Worm (Caenorhabditis elegans) whole organism, late embryonic: Measurements from ENCODE around the gene glb-28.

Source experiments
- C08G9.2 ChIP-seq: sonication (generic microtip); optimal IDR thresholded peaks from 2 replicates; lab custom pipeline; 2016; ENCODE audit warnings: mild to moderate bottlenecking, missing genetic modification characterization, moderate library complexity, missing compliant biosample characterization
- C38D4.7 ChIP-seq: fragments of 200-800 bp; sonication (Bioruptor generic); optimal IDR thresholded peaks from 2 replicates; lab custom pipeline; 2018; ENCODE audit warnings: mild to moderate bottlenecking, missing genetic modification characterization, moderate library complexity, missing compliant biosample characterization
- F13H6.1 ChIP-seq: sonication (generic microtip); optimal IDR thresholded peaks from 2 replicates; lab custom pipeline; 2016; ENCODE audit warnings: missing genetic modification characterization, missing compliant biosample characterization
- K09A11.1 ChIP-seq: sonication (generic microtip); optimal IDR thresholded peaks from 2 replicates; lab custom pipeline; 2017; ENCODE audit warnings: antibody characterized with exemption, mild to moderate bottlenecking, missing genetic modification characterization, missing compliant biosample characterization; ENCODE audit not compliant: insufficient read depth
- T23F11.4 ChIP-seq: fragments of 200-800 bp; sonication (Bioruptor generic); optimal IDR thresholded peaks from 2 replicates; lab custom pipeline; 2018; ENCODE audit warnings: mild to moderate bottlenecking, missing genetic modification characterization, missing compliant biosample characterization
- ama-1 ChIP-seq: fragments of 150-350 bp; optimal IDR thresholded peaks from 2 replicates; lab custom pipeline; 2014
- ceh-14 ChIP-seq: sonication (generic microtip); optimal IDR thresholded peaks from 2 replicates; lab custom pipeline; 2016; ENCODE audit warnings: missing genotype, missing genetic modification characterization, missing compliant biosample characterization
- ceh-18 ChIP-seq: sonication (generic microtip); optimal IDR thresholded peaks from 2 replicates; lab custom pipeline; 2016; ENCODE audit warnings: missing genetic modification characterization, missing compliant biosample characterization
- ceh-2 ChIP-seq: sonication (generic microtip); optimal IDR thresholded peaks from 2 replicates; lab custom pipeline; 2016; ENCODE audit warnings: missing genotype, missing genetic modification characterization, missing compliant biosample characterization
- ceh-22 ChIP-seq: sonication (generic microtip); optimal IDR thresholded peaks from 2 replicates; lab custom pipeline; 2017; ENCODE audit warnings: missing biosample characterization, missing genetic modification characterization
- ceh-24 ChIP-seq: sonication (generic microtip); optimal IDR thresholded peaks from 2 replicates; lab custom pipeline; 2016; ENCODE audit warnings: mild to moderate bottlenecking, missing genetic modification characterization, missing compliant biosample characterization
- ceh-31 ChIP-seq: sonication (generic microtip); optimal IDR thresholded peaks from 2 replicates; lab custom pipeline; 2016; ENCODE audit warnings: missing genetic modification characterization, missing compliant biosample characterization
- ceh-34 ChIP-seq: sonication (generic microtip); optimal IDR thresholded peaks from 2 replicates; lab custom pipeline; 2016; ENCODE audit warnings: mild to moderate bottlenecking, missing genetic modification characterization, missing compliant biosample characterization
- ceh-45 ChIP-seq: fragments of 200-800 bp; sonication (Bioruptor generic); IDR thresholded peaks from 2 replicates; pipeline ENCODE4 v1.3.6; 2022; ENCODE audit warnings: missing genetic modification reagents, missing genetic modification characterization, missing compliant biosample characterization
- ceh-6 ChIP-seq: fragments of 200-800 bp; sonication (Bioruptor generic); optimal IDR thresholded peaks from 2 replicates; lab custom pipeline; 2018; ENCODE audit warnings: mild to moderate bottlenecking, missing genetic modification characterization, missing compliant biosample characterization
- ceh-9 ChIP-seq: sonication (generic microtip); optimal IDR thresholded peaks from 2 replicates; lab custom pipeline; 2016; ENCODE audit warnings: mild to moderate bottlenecking, missing genetic modification characterization, inconsistent platforms, missing compliant biosample characterization
- dmd-4 ChIP-seq: sonication (generic microtip); optimal IDR thresholded peaks from 2 replicates; lab custom pipeline; 2016; ENCODE audit warnings: borderline replicate concordance, missing genetic modification characterization, missing compliant biosample characterization
- elt-2 ChIP-seq: sonication (generic microtip); optimal IDR thresholded peaks from 2 replicates; lab custom pipeline; 2016; ENCODE audit warnings: missing genetic modification reagents, missing genetic modification characterization, missing compliant biosample characterization
- elt-4 ChIP-seq: sonication (generic microtip); optimal IDR thresholded peaks from 2 replicates; lab custom pipeline; 2016; ENCODE audit warnings: missing genetic modification characterization, missing compliant biosample characterization
- ets-4 ChIP-seq: sonication (generic microtip); optimal IDR thresholded peaks from 2 replicates; lab custom pipeline; 2016; ENCODE audit warnings: missing genetic modification characterization, missing compliant biosample characterization
- fax-1 ChIP-seq: sonication (generic microtip); optimal IDR thresholded peaks from 2 replicates; lab custom pipeline; 2016; ENCODE audit warnings: missing genotype, missing genetic modification characterization, missing compliant biosample characterization
- fkh-10 ChIP-seq: fragments of 150-350 bp; optimal IDR thresholded peaks from 2 replicates; lab custom pipeline; 2014; ENCODE audit warnings: missing biosample characterization, missing genetic modification reagents, missing genetic modification characterization
- fkh-6 ChIP-seq: sonication (generic microtip); optimal IDR thresholded peaks from 2 replicates; lab custom pipeline; 2016; ENCODE audit warnings: missing genetic modification characterization, missing compliant biosample characterization
- hlh-30 ChIP-seq: sonication (generic microtip); optimal IDR thresholded peaks from 2 replicates; lab custom pipeline; 2017; ENCODE audit warnings: antibody characterized with exemption, missing genetic modification characterization, missing compliant biosample characterization; ENCODE audit not compliant: insufficient read depth
- hlh-8 ChIP-seq: sonication (generic microtip); optimal IDR thresholded peaks from 2 replicates; lab custom pipeline; 2016; ENCODE audit warnings: missing genotype, missing genetic modification characterization, missing compliant biosample characterization
- lim-6 ChIP-seq: sonication (generic microtip); optimal IDR thresholded peaks from 2 replicates; lab custom pipeline; 2016; ENCODE audit warnings: missing genetic modification characterization, missing compliant biosample characterization
- lin-11 ChIP-seq: fragments of 200-800 bp; sonication (Bioruptor generic); optimal IDR thresholded peaks from 2 replicates; lab custom pipeline; 2018; ENCODE audit warnings: mild to moderate bottlenecking, missing genetic modification characterization, missing compliant biosample characterization
- madf-2 ChIP-seq: sonication (generic microtip); optimal IDR thresholded peaks from 2 replicates; lab custom pipeline; 2017; ENCODE audit warnings: missing genetic modification characterization, missing compliant biosample characterization
- mec-3 ChIP-seq: sonication (generic microtip); optimal IDR thresholded peaks from 2 replicates; lab custom pipeline; 2016; ENCODE audit warnings: borderline replicate concordance, missing genetic modification characterization, missing compliant biosample characterization
- nfya-1 ChIP-seq: sonication (generic microtip); optimal IDR thresholded peaks from 2 replicates; lab custom pipeline; 2017; ENCODE audit warnings: missing genetic modification characterization, mild to moderate bottlenecking, missing compliant biosample characterization, antibody characterized with exemption, moderate library complexity
- npax-4 ChIP-seq: sonication (generic microtip); optimal IDR thresholded peaks from 2 replicates; lab custom pipeline; 2016; ENCODE audit warnings: missing genetic modification characterization, missing compliant biosample characterization
- pat-9 ChIP-seq: fragments of 200-800 bp; sonication (Bioruptor generic); optimal IDR thresholded peaks from 2 replicates; lab custom pipeline; 2018; ENCODE audit warnings: mild to moderate bottlenecking, missing genetic modification characterization, moderate library complexity, missing compliant biosample characterization
- pha-4 ChIP-seq: fragments of 150-350 bp; optimal IDR thresholded peaks from 2 replicates; lab custom pipeline; 2018; ENCODE audit warnings: missing biosample characterization, missing genetic modification reagents, missing genetic modification characterization
- pros-1 ChIP-seq: fragments of 150-350 bp; optimal IDR thresholded peaks from 2 replicates; lab custom pipeline; 2014; ENCODE audit warnings: missing biosample characterization, missing genetic modification reagents, missing genetic modification characterization
- sdc-2 ChIP-seq: sonication (generic microtip); optimal IDR thresholded peaks from 2 replicates; lab custom pipeline; 2016; ENCODE audit warnings: missing genotype, missing genetic modification characterization, missing compliant biosample characterization
- sox-2 ChIP-seq: fragments of 200-800 bp; sonication (Bioruptor generic); IDR thresholded peaks from 2 replicates; pipeline ENCODE4 v1.3.6; 2022; ENCODE audit warnings: missing genetic modification reagents, missing genetic modification characterization, missing compliant biosample characterization
- sox-4 ChIP-seq: sonication (generic microtip); optimal IDR thresholded peaks from 2 replicates; lab custom pipeline; 2017; ENCODE audit warnings: mild to moderate bottlenecking, missing genetic modification characterization, inconsistent platforms, missing compliant biosample characterization
- syd-9 ChIP-seq: sonication (generic microtip); optimal IDR thresholded peaks from 2 replicates; lab custom pipeline; 2016; ENCODE audit warnings: mild to moderate bottlenecking, missing genetic modification characterization, moderate library complexity, missing compliant biosample characterization
- unc-42 ChIP-seq: sonication (generic microtip); optimal IDR thresholded peaks from 2 replicates; lab custom pipeline; 2016; ENCODE audit warnings: missing genotype, missing genetic modification characterization, missing compliant biosample characterization
- unc-86 ChIP-seq: sonication (generic microtip); optimal IDR thresholded peaks from 2 replicates; lab custom pipeline; 2016; ENCODE audit warnings: missing genetic modification characterization, missing compliant biosample characterization
- zip-5 ChIP-seq: sonication (generic microtip); optimal IDR thresholded peaks from 2 replicates; lab custom pipeline; 2016; ENCODE audit warnings: missing genetic modification characterization, missing compliant biosample characterization
- ztf-16 ChIP-seq: sonication (generic microtip); optimal IDR thresholded peaks from 2 replicates; lab custom pipeline; 2017; ENCODE audit warnings: missing genetic modification characterization, missing compliant biosample characterization

glb-28 gene

DNA sequence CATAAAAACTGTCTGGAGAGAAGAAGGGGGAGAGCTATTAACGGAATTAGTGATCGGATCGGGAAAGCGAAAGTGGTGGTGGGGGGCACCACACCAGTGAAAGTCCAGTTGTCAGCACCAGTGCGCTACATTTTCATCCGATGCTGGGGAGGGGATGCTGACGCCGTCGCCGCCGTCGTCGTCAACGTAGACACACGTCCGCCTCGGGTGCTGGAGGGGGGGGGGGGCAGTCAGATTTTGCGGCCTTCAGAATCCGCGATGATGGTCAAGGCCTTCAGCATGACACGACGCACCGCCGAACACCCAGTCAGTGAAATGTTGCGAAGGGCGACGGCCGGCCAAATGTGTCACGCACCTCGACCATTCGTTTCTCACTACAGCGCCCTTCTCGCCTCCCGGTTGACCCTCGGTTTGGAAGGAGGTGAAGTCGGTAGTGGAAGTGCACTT lies 6.7 kb downstream of the glb-28 start (continued):
- no peak for TF ChIP-seq C08G9.2 (tag; lab: Kevin White, UChicago)
- no peak for TF ChIP-seq ceh-9 (tag; lab: Kevin White, UChicago)
- TF ChIP-seq syd-9 (tag; lab: Kevin White, UChicago) = no peak
- no peak for TF ChIP-seq ceh-6 (GFP tag; lab: Kevin White, UChicago)
- TF ChIP-seq K09A11.1 (tag; lab: Kevin White, UChicago) = no peak
- no peak for TF ChIP-seq ceh-14 (tag; lab: Kevin White, UChicago)
- TF ChIP-seq sdc-2 = no peak
- TF ChIP-seq elt-2 (tag; lab: Kevin White, UChicago) = no peak
- TF ChIP-seq ceh-45 (GFP tag; lab: Robert Waterston, UW) = no peak
- TF ChIP-seq C38D4.7 (GFP tag; lab: Kevin White, UChicago) = no peak

DNA sequence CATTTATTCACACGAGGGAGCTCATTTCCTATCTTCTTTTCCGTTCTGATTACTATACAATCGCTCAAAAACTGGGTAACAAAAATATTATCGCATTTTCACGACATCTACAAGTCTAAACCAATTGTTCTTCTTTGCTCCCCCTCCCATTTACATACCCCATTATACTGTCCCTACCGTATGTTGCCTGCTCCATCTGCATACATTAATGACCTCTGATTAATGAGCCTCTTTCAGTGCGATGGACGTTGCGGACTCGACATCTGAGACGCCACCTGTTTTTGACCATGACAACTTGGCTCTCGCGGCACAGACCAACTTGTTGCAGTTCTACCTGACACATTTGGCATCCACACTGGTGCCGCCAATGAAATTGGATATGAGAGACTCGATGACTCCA lies 7.9 kb downstream of the glb-28 start, which contains the start of gene nhr-91:
nhr-91 (plus strand) TSS at position 232 of the 400 bp plus-strand sequence.
- TF ChIP-seq ceh-2 (tag; lab: Kevin White, UChicago) (no peak), ama-1 (no peak), elt-4 (tag; lab: Kevin White, UChicago) (no peak), ceh-6 (GFP tag; lab: Kevin White, UChicago) (no peak), F13H6.1 (tag; lab: Kevin White, UChicago) (no peak), sox-4 (no peak), zip-5 (no peak), fkh-10 (GFP tag; lab: Kevin White, UChicago) (no peak), npax-4 (no peak), fkh-6 (tag; lab: Kevin White, UChicago) (no peak), pros-1 (no peak), unc-42 (tag; lab: Kevin White, UChicago) (no peak), dmd-4 (tag; lab: Kevin White, UChicago) (no peak), madf-2 (tag; lab: Kevin White, UChicago) (no peak), ceh-31 (no peak), lim-6 (no peak), ceh-22 (tag; lab: Kevin White, UChicago) (no peak), lin-11 (tag; lab: Kevin White, UChicago) (no peak), ceh-18 (tag; lab: Kevin White, UChicago) (no peak), nfya-1 (no peak)

DNA sequence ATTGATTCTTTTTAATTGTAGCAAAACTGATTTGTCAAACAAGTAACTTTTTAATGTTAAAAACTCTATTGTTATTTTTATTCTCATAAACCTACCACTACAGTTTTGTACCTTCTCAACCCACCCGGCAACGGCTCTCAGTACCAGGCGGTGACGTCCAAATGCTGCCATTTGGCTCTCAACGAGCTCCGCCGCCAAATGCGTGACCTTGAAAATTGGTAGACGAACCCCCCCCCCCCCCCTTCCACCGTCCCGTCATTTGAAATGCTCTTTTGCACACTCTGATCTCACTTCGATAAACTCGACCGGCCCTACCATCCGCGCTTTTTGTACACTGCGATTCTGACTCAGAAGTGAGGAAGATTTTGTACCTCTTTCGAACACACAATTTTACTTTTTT lies 8.4 kb downstream of the glb-28 start:
- no peak for TF ChIP-seq ceh-24 (tag; lab: Kevin White, UChicago)
- no peak for TF ChIP-seq fax-1
- TF ChIP-seq hlh-8 (tag; lab: Kevin White, UChicago) = no peak
- no peak for TF ChIP-seq pat-9
- no peak for TF ChIP-seq C38D4.7 (GFP tag; lab: Kevin White, UChicago)
- TF ChIP-seq ets-4 (tag; lab: Kevin White, UChicago) = no peak
- no peak for TF ChIP-seq ceh-34 (tag; lab: Kevin White, UChicago)
- TF ChIP-seq T23F11.4 (GFP tag; lab: Kevin White, UChicago) = no peak
- TF ChIP-seq ceh-22 (tag; lab: Kevin White, UChicago) = no peak
- TF ChIP-seq lim-6 = no peak
- TF ChIP-seq ztf-16 (tag; lab: Kevin White, UChicago) = no peak
- no peak for TF ChIP-seq sox-2 (GFP tag; lab: Robert Waterston, UW)
- TF ChIP-seq unc-86 (tag; lab: Kevin White, UChicago) = no peak
- TF ChIP-seq ceh-31 = no peak
- TF ChIP-seq ceh-9 (tag; lab: Kevin White, UChicago) = no peak
- no peak for TF ChIP-seq lin-11 (tag; lab: Kevin White, UChicago)
- no peak for TF ChIP-seq mec-3 (tag; lab: Kevin White, UChicago)
- TF ChIP-seq pha-4 (tag; lab: Kevin White, UChicago) = no peak
- no peak for TF ChIP-seq hlh-30
